Worm (Caenorhabditis elegans): ENCODE measurements around the gene C44F1.1.
A peak's percentile ranks its signal among the peaks of the same experiment; 100 is the strongest.

Gene C44F1.1

DNA sequence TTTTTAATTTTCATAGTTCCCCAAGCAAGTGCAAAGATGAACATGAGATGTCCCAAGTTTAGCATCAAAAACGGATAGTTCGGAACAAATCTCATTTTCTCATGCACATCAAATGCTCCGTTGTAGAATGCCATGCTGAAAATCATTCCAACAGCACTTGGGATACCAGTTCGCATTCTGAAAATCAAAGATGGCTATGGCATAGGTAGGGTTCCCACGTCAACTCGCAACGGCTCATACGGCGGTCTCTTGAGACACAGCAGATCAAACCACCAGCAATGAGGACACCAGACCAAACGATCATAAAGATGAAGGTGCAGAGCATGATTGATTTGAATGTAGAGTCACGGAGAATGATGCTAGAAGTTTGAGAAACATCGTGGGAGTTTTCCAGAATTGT, 37.8 kb upstream of the C44F1.1 start:
- TF ChIP-seq hmg-4 (GFP tag; optimal IDR thresholded peaks at IDR 0.05) (no peak), ceh-13 (GFP tag; optimal IDR thresholded peaks at IDR 0.05) (no peak), F13C5.2 (tag; optimal IDR thresholded peaks at IDR 0.05) (no peak), hnd-1 (tag; optimal IDR thresholded peaks at IDR 0.05) (no peak), tbx-11 (GFP tag; IDR thresholded peaks at IDR 0.05) (no peak), aly-1 (tag; optimal IDR thresholded peaks at IDR 0.05) (no peak), scrt-1 (GFP tag; IDR thresholded peaks at IDR 0.05) (no peak), pes-1 (GFP tag; IDR thresholded peaks at IDR 0.05) (no peak), ets-7 (tag; optimal IDR thresholded peaks at IDR 0.05) (no peak), tra-4 (tag; optimal IDR thresholded peaks at IDR 0.05) (no peak), ceh-36 (tag; optimal IDR thresholded peaks at IDR 0.05) (no peak), hmbx-1 (tag; optimal IDR thresholded peaks at IDR 0.05) (no peak), flt-1 (GFP tag; IDR thresholded peaks at IDR 0.05) (no peak), sea-1 (GFP tag; conservative IDR thresholded peaks at IDR 0.05) (no peak), ama-1 (optimal IDR thresholded peaks at IDR 0.05) (no peak), tbx-37 (GFP tag; conservative IDR thresholded peaks at IDR 0.05) (no peak)

ce11 chrIII:3801379-3801894, 36.1 kb upstream of the C44F1.1 start:
- no peak for TF ChIP-seq flt-1 (GFP tag; IDR thresholded peaks at IDR 0.05)
- no peak for TF ChIP-seq hnd-1 (tag; optimal IDR thresholded peaks at IDR 0.05)
- no peak for TF ChIP-seq hmbx-1 (tag; optimal IDR thresholded peaks at IDR 0.05)
- TF ChIP-seq B0310.2 (tag; optimal IDR thresholded peaks at IDR 0.05), result no peak
- TF ChIP-seq scrt-1 (GFP tag; IDR thresholded peaks at IDR 0.05), result no peak
- TF ChIP-seq hmg-4 (GFP tag; optimal IDR thresholded peaks at IDR 0.05), result peak; percentile 84
- TF ChIP-seq ets-7 (tag; optimal IDR thresholded peaks at IDR 0.05), result no peak
- peak; percentile 43 for TF ChIP-seq pes-1 (GFP tag; IDR thresholded peaks at IDR 0.05)
- no peak for TF ChIP-seq sea-1 (GFP tag; conservative IDR thresholded peaks at IDR 0.05)
- peak; percentile 66 for TF ChIP-seq F13C5.2 (tag; optimal IDR thresholded peaks at IDR 0.05)
- peak; percentile 55 for TF ChIP-seq ceh-36 (tag; optimal IDR thresholded peaks at IDR 0.05)
- no peak for TF ChIP-seq tbx-37 (GFP tag; conservative IDR thresholded peaks at IDR 0.05)
- TF ChIP-seq ceh-13 (GFP tag; optimal IDR thresholded peaks at IDR 0.05), result no peak
- no peak for TF ChIP-seq aly-1 (tag; optimal IDR thresholded peaks at IDR 0.05)
- TF ChIP-seq ama-1 (optimal IDR thresholded peaks at IDR 0.05), result no peak
- TF ChIP-seq tbx-11 (GFP tag; IDR thresholded peaks at IDR 0.05), result no peak
- TF ChIP-seq tra-4 (tag; optimal IDR thresholded peaks at IDR 0.05), result no peak

- TF ChIP-seq tbx-37 (GFP tag; conservative IDR thresholded peaks at IDR 0.05) (no peak), ceh-13 (GFP tag; optimal IDR thresholded peaks at IDR 0.05) (no peak), ceh-36 (tag; optimal IDR thresholded peaks at IDR 0.05) (no peak), ets-7 (tag; optimal IDR thresholded peaks at IDR 0.05) (no peak), flt-1 (GFP tag; IDR thresholded peaks at IDR 0.05) (no peak), tra-4 (tag; optimal IDR thresholded peaks at IDR 0.05) (no peak), hmg-4 (GFP tag; optimal IDR thresholded peaks at IDR 0.05) (no peak), ama-1 (optimal IDR thresholded peaks at IDR 0.05) (no peak), B0310.2 (tag; optimal IDR thresholded peaks at IDR 0.05) (no peak)
Measured at ce11 chrIII:3800934-3801252, 35.5 kb upstream of the C44F1.1 start.

DNA sequence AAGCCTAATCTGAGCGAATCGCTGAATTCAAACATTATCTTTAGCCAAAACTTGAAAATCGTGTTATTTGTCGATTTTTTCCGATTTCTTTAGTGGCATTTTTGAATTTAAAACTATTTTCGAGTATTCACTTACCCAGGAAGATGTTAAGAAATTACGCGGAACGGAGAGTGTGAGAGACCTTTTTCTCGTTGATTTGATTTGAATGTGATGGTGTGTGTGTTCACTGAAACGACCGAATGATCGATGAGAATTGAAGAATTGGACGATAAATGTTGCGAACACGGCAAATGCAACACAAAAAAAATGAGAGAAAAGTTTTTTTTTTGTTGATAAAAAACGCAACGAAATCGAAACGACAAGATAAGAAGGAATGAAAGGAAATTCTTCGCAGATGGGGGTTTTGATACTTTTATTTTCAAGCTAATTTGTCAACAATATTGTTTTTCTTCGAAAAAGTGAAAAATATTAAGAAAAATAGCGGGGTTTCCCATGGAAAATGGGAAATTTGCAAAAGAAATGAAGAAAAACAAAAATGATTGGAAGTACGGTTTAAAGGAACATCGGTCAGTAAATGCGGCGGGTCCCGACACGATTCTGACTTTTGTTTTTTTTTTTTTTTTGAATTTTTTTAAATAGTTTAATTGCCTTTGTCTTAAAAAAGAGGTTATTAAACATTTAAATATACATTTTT, 35.0 kb upstream of the C44F1.1 start, which contains the start of gene mtm-3:
mtm-3 (minus strand) TSS at position 228 of the 694 bp plus-strand sequence.
- TF ChIP-seq aly-1 (tag; optimal IDR thresholded peaks at IDR 0.05), result no peak
- TF ChIP-seq tbx-37 (GFP tag; conservative IDR thresholded peaks at IDR 0.05), result no peak

- TF ChIP-seq hnd-1 (tag; optimal IDR thresholded peaks at IDR 0.05) (no peak), sea-1 (GFP tag; conservative IDR thresholded peaks at IDR 0.05) (no peak), B0310.2 (tag; optimal IDR thresholded peaks at IDR 0.05) (no peak)
Measured at ce11 chrIII:3799213-3799612, 33.9 kb upstream of the C44F1.1 start.

ce11 chrIII:3798416-3798815, 33.1 kb upstream of the C44F1.1 start:
- TF ChIP-seq flt-1 (GFP tag; IDR thresholded peaks at IDR 0.05), result no peak
- TF ChIP-seq ets-7 (tag; optimal IDR thresholded peaks at IDR 0.05), result no peak
- no peak for TF ChIP-seq hmg-4 (GFP tag; optimal IDR thresholded peaks at IDR 0.05)

ce11 chrIII:3797180-3798026, 32.0 kb upstream of the C44F1.1 start:
- TF ChIP-seq ets-7 (tag; optimal IDR thresholded peaks at IDR 0.05) (no peak), hnd-1 (tag; optimal IDR thresholded peaks at IDR 0.05) (no peak), ceh-13 (GFP tag; optimal IDR thresholded peaks at IDR 0.05) (no peak), ceh-36 (tag; optimal IDR thresholded peaks at IDR 0.05) (no peak), aly-1 (tag; optimal IDR thresholded peaks at IDR 0.05) (no peak), tbx-11 (GFP tag; IDR thresholded peaks at IDR 0.05) (no peak), scrt-1 (GFP tag; IDR thresholded peaks at IDR 0.05) (no peak), hmbx-1 (tag; optimal IDR thresholded peaks at IDR 0.05) (no peak), hmg-4 (GFP tag; optimal IDR thresholded peaks at IDR 0.05) (no peak), pes-1 (GFP tag; IDR thresholded peaks at IDR 0.05) (no peak), B0310.2 (tag; optimal IDR thresholded peaks at IDR 0.05) (no peak), ama-1 (optimal IDR thresholded peaks at IDR 0.05) (no peak), sea-1 (GFP tag; conservative IDR thresholded peaks at IDR 0.05) (no peak), tra-4 (tag; optimal IDR thresholded peaks at IDR 0.05) (no peak), tbx-37 (GFP tag; conservative IDR thresholded peaks at IDR 0.05) (no peak), F13C5.2 (tag; optimal IDR thresholded peaks at IDR 0.05) (no peak)

Data from whole organism, early embryonic.